Worm (Caenorhabditis elegans): ENCODE results near the gene W06D12.6.

DNA sequence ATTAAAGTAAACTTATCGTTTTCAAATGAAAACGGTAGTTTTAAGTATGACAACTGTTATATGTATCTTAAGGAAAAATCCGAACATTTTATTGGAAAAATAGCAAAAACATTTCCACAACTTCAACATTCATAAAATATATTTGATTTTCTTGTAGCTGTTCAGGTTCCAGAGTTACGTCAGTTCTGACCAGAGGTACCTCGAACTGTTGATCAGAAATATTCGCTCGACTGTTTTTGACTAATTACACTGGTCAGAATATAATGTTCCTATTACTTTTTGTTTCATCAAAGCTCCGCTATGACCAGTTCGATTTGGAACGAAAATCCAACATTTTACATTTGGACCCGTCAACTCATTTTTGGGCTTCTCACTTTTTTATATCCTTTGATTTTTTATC lies 1.1 kb downstream of the W06D12.6 start, which contains the start of gene srh-31:
- TF ChIP-seq dmd-4 (tag; optimal IDR thresholded peaks at IDR 0.05; ENCODE audit: borderline replicate concordance) (no peak), ama-1 (optimal IDR thresholded peaks at IDR 0.05) (no peak), sox-4 (tag; optimal IDR thresholded peaks at IDR 0.05) (no peak), lin-11 (tag; optimal IDR thresholded peaks at IDR 0.05) (no peak), fkh-10 (GFP tag; optimal IDR thresholded peaks at IDR 0.05) (no peak), tbx-2 (tag; optimal IDR thresholded peaks at IDR 0.05) (no peak), pqm-1 (tag; optimal IDR thresholded peaks at IDR 0.05) (no peak), sox-2 (GFP tag; IDR thresholded peaks at IDR 0.05) (no peak), pha-2 (tag; optimal IDR thresholded peaks at IDR 0.05) (no peak)

Measured in whole organism, late embryonic.